Fruit fly (Drosophila melanogaster) whole organism, adult: ENCODE results near the gene CG17075.

Source experiments
- CG11617 ChIP-seq: fragments of 200-800 bp; sonication (Bioruptor generic); optimal IDR thresholded peaks from 2 replicates; lab custom pipeline; 2017; ENCODE audit warnings: mild to moderate bottlenecking, missing biosample characterization, missing genetic modification reagents, missing genetic modification characterization
- CG12768 ChIP-seq: fragments of 200-800 bp; sonication (Bioruptor generic); optimal IDR thresholded peaks from 2 replicates; lab custom pipeline; 2017; ENCODE audit warnings: missing biosample characterization, missing genetic modification characterization, mild to moderate bottlenecking, moderate library complexity, missing genetic modification reagents
- CG14711 ChIP-seq: fragments of 200-800 bp; sonication (Bioruptor generic); optimal IDR thresholded peaks from 2 replicates; lab custom pipeline; 2018; ENCODE audit warnings: missing biosample characterization, mild to moderate bottlenecking, missing genetic modification characterization, moderate library complexity
- CG1620 ChIP-seq: fragments of 200-800 bp; sonication (Bioruptor generic); optimal IDR thresholded peaks from 2 replicates; lab custom pipeline; 2016; ENCODE audit warnings: missing biosample characterization, missing genetic modification characterization
- CG33017 ChIP-seq: fragments of 200-800 bp; sonication (Bioruptor generic); optimal IDR thresholded peaks from 2 replicates; lab custom pipeline; 2018; ENCODE audit warnings: missing biosample characterization, mild to moderate bottlenecking, missing genetic modification characterization, moderate library complexity
- CG5204 ChIP-seq: fragments of 200-800 bp; sonication (Bioruptor generic); optimal IDR thresholded peaks from 2 replicates; lab custom pipeline; 2016; ENCODE audit warnings: missing biosample characterization, missing genetic modification characterization
- CG7045 ChIP-seq: fragments of 200-800 bp; sonication (Bioruptor generic); optimal IDR thresholded peaks from 2 replicates; lab custom pipeline; 2017; ENCODE audit warnings: missing biosample characterization, mild to moderate bottlenecking, missing genetic modification characterization
- CG7101 ChIP-seq: fragments of 200-800 bp; sonication (Bioruptor generic); optimal IDR thresholded peaks from 2 replicates; lab custom pipeline; 2018; ENCODE audit warnings: missing biosample characterization, mild to moderate bottlenecking, missing genetic modification characterization, moderate library complexity
- Clk ChIP-seq: fragments of 200-800 bp; sonication (Bioruptor generic); optimal IDR thresholded peaks from 2 replicates; lab custom pipeline; 2017; ENCODE audit warnings: missing biosample characterization, missing genetic modification characterization
- Crg-1 ChIP-seq: fragments of 200-800 bp; sonication (Bioruptor generic); optimal IDR thresholded peaks from 2 replicates; lab custom pipeline; 2016; ENCODE audit warnings: missing biosample characterization, missing genetic modification characterization
- Hr96 ChIP-seq: fragments of 200-800 bp; sonication (Bioruptor generic); optimal IDR thresholded peaks from 2 replicates; lab custom pipeline; 2016; ENCODE audit warnings: missing biosample characterization, missing genetic modification characterization
- Mnt ChIP-seq: fragments of 200-800 bp; sonication (Bioruptor generic); optimal IDR thresholded peaks from 2 replicates; lab custom pipeline; 2016; ENCODE audit warnings: missing biosample characterization, mild to moderate bottlenecking, missing genetic modification characterization
- bab1 ChIP-seq: fragments of 200-800 bp; sonication (Bioruptor generic); optimal IDR thresholded peaks from 3 replicates; lab custom pipeline; 2019; ENCODE audit warnings: missing biosample characterization, mild to moderate bottlenecking, missing genetic modification characterization, moderate library complexity
- cic ChIP-seq: fragments of 200-800 bp; sonication (Bioruptor generic); optimal IDR thresholded peaks from 2 replicates; lab custom pipeline; 2017; ENCODE audit warnings: missing biosample characterization, mild to moderate bottlenecking, missing genetic modification characterization, moderate library complexity
- cnc ChIP-seq, 2 experiments: fragments of >200 bp; optimal IDR thresholded peaks; 2 replicates each; lab custom pipeline; 2017
- kay ChIP-seq: fragments of 200-800 bp; sonication (Bioruptor generic); peaks from one replicate; lab custom pipeline; 2016; ENCODE audit warnings: missing biosample characterization, missing genetic modification characterization, borderline replicate concordance
- ovo ChIP-seq: fragments of 200-800 bp; sonication (Bioruptor generic); optimal IDR thresholded peaks from 2 replicates; lab custom pipeline; 2016; ENCODE audit warnings: missing biosample characterization, missing genetic modification characterization
- pad ChIP-seq: fragments of 200-800 bp; sonication (Bioruptor generic); optimal IDR thresholded peaks from 3 replicates; lab custom pipeline; 2017; ENCODE audit warnings: missing biosample characterization, missing genetic modification characterization, mild to moderate bottlenecking, moderate library complexity, missing genetic modification reagents
- tj ChIP-seq: fragments of 200-800 bp; sonication (Bioruptor generic); optimal IDR thresholded peaks from 3 replicates; lab custom pipeline; 2017; ENCODE audit warnings: missing biosample characterization, mild to moderate bottlenecking, missing genetic modification characterization, moderate library complexity
- toe ChIP-seq: fragments of 200-800 bp; sonication (Bioruptor generic); optimal IDR thresholded peaks from 2 replicates; lab custom pipeline; 2016; ENCODE audit warnings: missing biosample characterization, missing genetic modification characterization

CG17075 gene

dm6 chr2L:267441-268089 is at the start of gene CG17075:
Gene CG17075, minus strand, starts transcription at chr2L:267505.
- TF ChIP-seq CG7045 (GFP tag; lab: Kevin White, UChicago) = peak; percentile 81
- TF ChIP-seq Hr96 (GFP tag; lab: Kevin White, UChicago) = no peak
- TF ChIP-seq cnc (optimal IDR thresholded peaks at IDR 0.05; lab: Kevin White, UChicago) = no peak
- no peak for TF ChIP-seq bab1 (GFP tag; lab: Kevin White, UChicago)
- TF ChIP-seq CG33017 = peak; percentile 82
- peak; percentile 59 for TF ChIP-seq CG14711
- no peak for TF ChIP-seq pad (GFP tag; lab: Kevin White, UChicago)
- no peak for TF ChIP-seq kay (GFP tag; lab: Kevin White, UChicago)
- TF ChIP-seq Crg-1 (GFP tag; lab: Kevin White, UChicago) = peak; percentile 13
- no peak for TF ChIP-seq Mnt (GFP tag; lab: Kevin White, UChicago)
- peak; percentile 81 for TF ChIP-seq CG12768 (GFP tag; lab: Kevin White, UChicago)
- no peak for TF ChIP-seq CG1620 (GFP tag; lab: Kevin White, UChicago)
- peak; percentile 61 for TF ChIP-seq CG11617 (GFP tag; lab: Kevin White, UChicago)
- peak; percentile 20 for TF ChIP-seq tj (GFP tag; lab: Kevin White, UChicago)
- TF ChIP-seq CG7101 (tag; lab: Kevin White, UChicago) = peak; percentile 76
- peak; percentile 46 for TF ChIP-seq Clk (GFP tag; lab: Kevin White, UChicago)
- no peak for TF ChIP-seq ovo
- TF ChIP-seq toe (GFP tag; lab: Kevin White, UChicago) = peak; percentile 48
- no peak for TF ChIP-seq CG5204 (GFP tag; lab: Kevin White, UChicago)
- no peak for TF ChIP-seq cic (GFP tag; lab: Kevin White, UChicago)

dm6 chr2L:309812-310431 is 42.6 kb upstream of the CG17075 start:
- no peak for TF ChIP-seq CG7045 (GFP tag; lab: Kevin White, UChicago)
- TF ChIP-seq CG14711 = no peak
- no peak for TF ChIP-seq cnc (optimal IDR thresholded peaks at IDR 0.05; lab: Kevin White, UChicago)
- TF ChIP-seq CG33017 = no peak
- no peak for TF ChIP-seq toe (GFP tag; lab: Kevin White, UChicago)
- no peak for TF ChIP-seq CG5204 (GFP tag; lab: Kevin White, UChicago)
- peak; percentile 50 for TF ChIP-seq cic (GFP tag; lab: Kevin White, UChicago)
- TF ChIP-seq pad (GFP tag; lab: Kevin White, UChicago) = peak; percentile 17
- no peak for TF ChIP-seq Hr96 (GFP tag; lab: Kevin White, UChicago)
- no peak for TF ChIP-seq CG7101 (tag; lab: Kevin White, UChicago)
- peak; percentile 20 for TF ChIP-seq tj (GFP tag; lab: Kevin White, UChicago)
- no peak for TF ChIP-seq CG1620 (GFP tag; lab: Kevin White, UChicago)
- TF ChIP-seq bab1 (GFP tag; lab: Kevin White, UChicago) = no peak
- TF ChIP-seq ovo = peak; percentile 26
- no peak for TF ChIP-seq CG11617 (GFP tag; lab: Kevin White, UChicago)
- TF ChIP-seq CG12768 (GFP tag; lab: Kevin White, UChicago) = peak; percentile 70
- no peak for TF ChIP-seq Mnt (GFP tag; lab: Kevin White, UChicago)
- peak; percentile 47 for TF ChIP-seq kay (GFP tag; lab: Kevin White, UChicago)
- no peak for TF ChIP-seq Clk (GFP tag; lab: Kevin White, UChicago)
- TF ChIP-seq Crg-1 (GFP tag; lab: Kevin White, UChicago) = no peak

dm6 chr2L:309177-309576 is 41.9 kb upstream of the CG17075 start:
- TF ChIP-seq Mnt (GFP tag; lab: Kevin White, UChicago) (no peak), toe (GFP tag; lab: Kevin White, UChicago) (peak; percentile 11), bab1 (GFP tag; lab: Kevin White, UChicago) (peak; percentile 31), CG33017 (peak; percentile 7), CG7101 (tag; lab: Kevin White, UChicago) (peak; percentile 21)

- TF ChIP-seq CG7045 (GFP tag; lab: Kevin White, UChicago) (no peak), bab1 (GFP tag; lab: Kevin White, UChicago) (no peak), cnc (optimal IDR thresholded peaks at IDR 0.05; lab: Kevin White, UChicago) (no peak), cic (GFP tag; lab: Kevin White, UChicago) (no peak), Mnt (GFP tag; lab: Kevin White, UChicago) (no peak), CG11617 (GFP tag; lab: Kevin White, UChicago) (no peak), tj (GFP tag; lab: Kevin White, UChicago) (no peak), CG14711 (no peak)
These were observed 40.9 kb upstream of the CG17075 start for dm6 chr2L:308194-308706.

dm6 chr2L:307129-307528 is 39.8 kb upstream of the CG17075 start:
- TF ChIP-seq ovo (no peak), Crg-1 (GFP tag; lab: Kevin White, UChicago) (no peak), cic (GFP tag; lab: Kevin White, UChicago) (no peak), Hr96 (GFP tag; lab: Kevin White, UChicago) (no peak), toe (GFP tag; lab: Kevin White, UChicago) (no peak), CG5204 (GFP tag; lab: Kevin White, UChicago) (no peak), CG1620 (GFP tag; lab: Kevin White, UChicago) (no peak), cnc (optimal IDR thresholded peaks at IDR 0.05; lab: Kevin White, UChicago) (no peak), CG7101 (tag; lab: Kevin White, UChicago) (no peak), kay (GFP tag; lab: Kevin White, UChicago) (no peak), tj (GFP tag; lab: Kevin White, UChicago) (no peak), pad (GFP tag; lab: Kevin White, UChicago) (no peak), CG11617 (GFP tag; lab: Kevin White, UChicago) (no peak), Clk (GFP tag; lab: Kevin White, UChicago) (no peak), CG14711 (no peak), CG12768 (GFP tag; lab: Kevin White, UChicago) (no peak)
